Fruit fly (Drosophila melanogaster) whole organism, wandering third instar larva: ENCODE measurements around the gene CG14210.

Experiments
- Abd-B ChIP-seq: fragments of >200 bp; optimal IDR thresholded peaks from 2 replicates; lab custom pipeline; 2017; ENCODE audit warnings: missing biosample characterization, missing genetic modification characterization
- CrebA ChIP-seq: fragments of 200-800 bp; sonication (Bioruptor generic); optimal IDR thresholded peaks from 2 replicates; lab custom pipeline; 2016; ENCODE audit warnings: missing biosample characterization, mild to moderate bottlenecking, missing genetic modification characterization, borderline replicate concordance
- Dif ChIP-seq: fragments of 200-275, 200-300 bp; sonication (Bioruptor generic); optimal IDR thresholded peaks from 2 replicates; lab custom pipeline; 2018; ENCODE audit warnings: missing biosample characterization, missing genetic modification characterization; ENCODE audit not compliant: partially characterized antibody
- Mio ChIP-seq: sonication (Bioruptor generic); optimal IDR thresholded peaks from 2 replicates; lab custom pipeline; 2016; ENCODE audit warnings: missing biosample characterization, missing genetic modification characterization
- brk ChIP-seq: fragments of 200-800 bp; sonication (Bioruptor generic); optimal IDR thresholded peaks from 2 replicates; lab custom pipeline; 2016; ENCODE audit warnings: missing biosample characterization, mild to moderate bottlenecking, missing genetic modification characterization
- dl ChIP-seq, 2 experiments: fragments of 175-275, 200-275 bp in 1 of 2; fragments of 200-275 bp in 1 of 2; sonication (Bioruptor generic); optimal IDR thresholded peaks; lab custom pipeline; 2018; ENCODE audit warnings: mild to moderate bottlenecking in 2 of 2, missing biosample characterization in 2 of 2, missing genetic modification characterization in 2 of 2, moderate library complexity in 2 of 2; ENCODE audit not compliant: partially characterized antibody in 2 of 2, insufficient read depth in 1 of 2
- h ChIP-seq: fragments of 200-800 bp; sonication (Bioruptor generic); optimal IDR thresholded peaks from 3 replicates; lab custom pipeline; 2016; ENCODE audit warnings: missing biosample characterization, mild to moderate bottlenecking, missing genetic modification characterization
- pan ChIP-seq: fragments of >200 bp; optimal IDR thresholded peaks from 2 replicates; lab custom pipeline; 2017
- psq ChIP-seq: fragments of 200-800 bp; sonication (Bioruptor generic); optimal IDR thresholded peaks from 3 replicates; lab custom pipeline; 2017; ENCODE audit warnings: missing biosample characterization, mild to moderate bottlenecking, missing genetic modification characterization, moderate library complexity
- tai ChIP-seq: sonication (Bioruptor generic); optimal IDR thresholded peaks from 2 replicates; lab custom pipeline; 2016; ENCODE audit warnings: missing biosample characterization, missing genetic modification characterization
- woc ChIP-seq: sonication (Bioruptor generic); optimal IDR thresholded peaks from 2 replicates; lab custom pipeline; 2016; ENCODE audit warnings: missing biosample characterization, mild to moderate bottlenecking, missing genetic modification characterization

DNA sequence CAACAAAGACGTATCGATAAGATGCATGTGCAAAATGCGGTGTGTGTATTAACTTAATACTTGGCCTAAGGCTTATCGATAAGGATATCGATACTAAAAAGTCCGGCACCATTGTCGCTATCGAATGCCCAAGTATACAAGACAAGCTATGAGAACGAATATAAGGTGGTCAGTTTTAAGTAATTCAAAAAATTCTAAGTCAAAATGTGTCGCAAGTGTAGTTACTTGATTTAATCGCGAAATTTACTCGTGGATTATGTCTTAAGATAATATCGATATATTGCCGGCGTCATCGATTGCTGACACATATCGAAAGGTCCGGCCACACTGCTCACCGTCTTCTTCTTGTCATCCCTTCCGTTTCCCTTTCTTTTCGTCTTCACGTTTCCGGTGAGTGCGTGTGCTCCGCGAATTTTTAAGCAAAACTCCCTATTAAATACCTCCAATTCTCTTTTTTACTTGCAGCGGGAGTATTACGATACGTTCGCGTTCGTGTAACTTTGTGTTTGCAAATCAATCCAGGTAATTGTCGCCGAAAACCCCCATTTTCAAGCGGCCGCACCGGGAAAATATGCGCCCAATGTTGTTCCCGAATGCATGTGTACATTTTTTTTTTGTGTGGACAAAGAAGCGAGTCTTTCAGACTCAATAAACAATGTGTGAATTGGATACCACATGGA is 18.2 kb upstream of the CG14210 start, which contains the start of gene RpS10b:
- TF ChIP-seq psq (GFP tag; lab: Kevin White, UChicago) (peak; percentile 66), h (GFP tag; lab: Kevin White, UChicago) (peak; percentile 86), woc (GFP tag; lab: Kevin White, UChicago) (peak; percentile 61), pan (no peak), CrebA (GFP tag; lab: Kevin White, UChicago) (no peak), Abd-B (GFP tag; lab: Kevin White, UChicago) (no peak), tai (GFP tag; lab: Kevin White, UChicago) (no peak), Mio (GFP tag; lab: Kevin White, UChicago) (peak; percentile 52), brk (GFP tag; lab: Kevin White, UChicago) (peak; percentile 36), dl (GFP tag; optimal IDR thresholded peaks at IDR 0.05; lab: Kevin White, UChicago; ENCODE audit: insufficient read depth in 1 of 2, partially characterized antibody in 2 of 2) (no peak), Dif (GFP tag; lab: Kevin White, UChicago) (no peak)
